Worm (Caenorhabditis elegans) whole organism, L3 larva: ENCODE results near the gene F21D5.5.
A peak's percentile ranks its signal among the peaks of the same experiment; 100 is the strongest.

Source experiments
- R02D3.7 ChIP-seq: fragments of 150-350 bp; optimal IDR thresholded peaks from 2 replicates; lab custom pipeline; 2014; ENCODE audit warnings: missing biosample characterization, missing genetic modification characterization
- ZK546.5 ChIP-seq: sonication (generic microtip); optimal IDR thresholded peaks from 2 replicates; lab custom pipeline; 2017; ENCODE audit warnings: missing biosample characterization, missing genetic modification characterization
- aly-2 ChIP-seq: fragments of 150-350 bp; optimal IDR thresholded peaks from 2 replicates; lab custom pipeline; 2014; ENCODE audit warnings: missing biosample characterization, missing genetic modification characterization
- ama-1 ChIP-seq: fragments of 150-350 bp; optimal IDR thresholded peaks from 2 replicates; lab custom pipeline; 2018
- ceh-16 ChIP-seq: sonication (generic microtip); optimal IDR thresholded peaks from 2 replicates; lab custom pipeline; 2017; ENCODE audit warnings: missing biosample characterization, missing genetic modification characterization
- ceh-28 ChIP-seq: fragments of 150-350 bp; optimal IDR thresholded peaks from 2 replicates; lab custom pipeline; 2014; ENCODE audit warnings: missing biosample characterization, missing genetic modification reagents, missing genetic modification characterization
- ceh-82 ChIP-seq: fragments of 150-350 bp; optimal IDR thresholded peaks from 2 replicates; lab custom pipeline; 2014; ENCODE audit warnings: missing biosample characterization, missing genetic modification characterization
- ceh-9 ChIP-seq: sonication (generic microtip); optimal IDR thresholded peaks from 2 replicates; lab custom pipeline; 2018; ENCODE audit warnings: missing biosample characterization, missing genetic modification characterization
- daf-12 ChIP-seq: fragments of 150-350 bp; optimal IDR thresholded peaks from 2 replicates; lab custom pipeline; 2014; ENCODE audit warnings: missing biosample characterization, missing genetic modification reagents, missing genetic modification characterization
- egl-27 ChIP-seq: sonication (generic microtip); optimal IDR thresholded peaks from 4 replicates; lab custom pipeline; 2017; ENCODE audit warnings: missing biosample characterization, missing genetic modification reagents, missing genetic modification characterization
- egl-5 ChIP-seq: fragments of 150-350 bp; optimal IDR thresholded peaks from 2 replicates; lab custom pipeline; 2017; ENCODE audit warnings: missing biosample characterization, missing genetic modification reagents, missing genetic modification characterization, inconsistent platforms
- elt-1 ChIP-seq: fragments of 150-350 bp; optimal IDR thresholded peaks from 2 replicates; lab custom pipeline; 2014; ENCODE audit warnings: missing biosample characterization, missing genetic modification characterization
- elt-2 ChIP-seq: sonication (generic microtip); optimal IDR thresholded peaks from 2 replicates; lab custom pipeline; 2016; ENCODE audit warnings: missing genetic modification reagents, mild to moderate bottlenecking, missing genetic modification characterization, missing compliant biosample characterization
- elt-3 ChIP-seq, 3 experiments: fragments of 150-350 bp in 1 of 3; sonication (generic microtip) in 2 of 3; optimal IDR thresholded peaks; 2 replicates in 2 of 3; 4 replicates in 1 of 3; lab custom pipeline; 2014 to 2017; ENCODE audit warnings: missing biosample characterization in 3 of 3, missing genetic modification characterization in 3 of 3
- eor-1 ChIP-seq, 2 experiments: fragments of 150-350 bp; optimal IDR thresholded peaks; 2 replicates each; lab custom pipeline; 2014 to 2018; ENCODE audit warnings: missing biosample characterization in 2 of 2, missing genetic modification characterization in 2 of 2
- fkh-10 ChIP-seq: sonication (generic microtip); optimal IDR thresholded peaks from 2 replicates; lab custom pipeline; 2017; ENCODE audit warnings: missing biosample characterization, missing genetic modification reagents, missing genetic modification characterization
- fkh-2 ChIP-seq: fragments of 150-350 bp; optimal IDR thresholded peaks from 2 replicates; lab custom pipeline; 2014; ENCODE audit warnings: missing biosample characterization, missing genetic modification reagents, missing genetic modification characterization
- fos-1 ChIP-seq: fragments of 150-350 bp; optimal IDR thresholded peaks from 2 replicates; lab custom pipeline; 2014; ENCODE audit warnings: missing biosample characterization, missing genetic modification characterization
- hmg-11 ChIP-seq: sonication (generic microtip); optimal IDR thresholded peaks from 2 replicates; lab custom pipeline; 2016; ENCODE audit warnings: missing genetic modification characterization, missing compliant biosample characterization
- jun-1 ChIP-seq: fragments of 150-350 bp; optimal IDR thresholded peaks from 2 replicates; lab custom pipeline; 2014; ENCODE audit warnings: missing biosample characterization, missing genetic modification reagents, missing genetic modification characterization
- lin-15B ChIP-seq: fragments of 150-350 bp; optimal IDR thresholded peaks from 2 replicates; lab custom pipeline; 2014; ENCODE audit warnings: missing biosample characterization, missing genetic modification characterization
- lin-39 ChIP-seq: fragments of 150-350 bp; optimal IDR thresholded peaks from 2 replicates; lab custom pipeline; 2018; ENCODE audit warnings: missing biosample characterization, missing genetic modification reagents, missing genetic modification characterization
- lsy-12 ChIP-seq: sonication (generic microtip); optimal IDR thresholded peaks from 2 replicates; lab custom pipeline; 2016; ENCODE audit warnings: mild to moderate bottlenecking, missing genetic modification characterization, missing compliant biosample characterization
- mdl-1 ChIP-seq: fragments of 150-350 bp; optimal IDR thresholded peaks from 2 replicates; lab custom pipeline; 2014; ENCODE audit warnings: missing biosample characterization, missing genetic modification characterization
- mml-1 ChIP-seq: fragments of 150-350 bp; sonication (generic microtip); optimal IDR thresholded peaks from 3 replicates; lab custom pipeline; 2014; ENCODE audit warnings: missing biosample characterization, missing genetic modification characterization
- nfya-1 ChIP-seq: sonication (generic microtip); optimal IDR thresholded peaks from 2 replicates; lab custom pipeline; 2017; ENCODE audit warnings: missing genetic modification characterization, mild to moderate bottlenecking, missing compliant biosample characterization, antibody characterized with exemption, moderate library complexity; ENCODE audit not compliant: insufficient read depth
- nhr-11 ChIP-seq: fragments of 150-350 bp; optimal IDR thresholded peaks from 2 replicates; lab custom pipeline; 2014; ENCODE audit warnings: missing biosample characterization, missing genetic modification characterization
- nhr-12 ChIP-seq: fragments of 150-350 bp; optimal IDR thresholded peaks from 2 replicates; lab custom pipeline; 2014; ENCODE audit warnings: missing biosample characterization, missing genetic modification characterization
- nhr-23 ChIP-seq: fragments of 150-350 bp; optimal IDR thresholded peaks from 2 replicates; lab custom pipeline; 2014; ENCODE audit warnings: missing biosample characterization, missing genetic modification reagents, missing genetic modification characterization
- nhr-237 ChIP-seq: fragments of 150-350 bp; optimal IDR thresholded peaks from 2 replicates; lab custom pipeline; 2014; ENCODE audit warnings: missing biosample characterization, missing genetic modification characterization
- nhr-25 ChIP-seq: sonication (generic microtip); optimal IDR thresholded peaks from 2 replicates; lab custom pipeline; 2017; ENCODE audit warnings: missing biosample characterization, missing genetic modification characterization
- nhr-28 ChIP-seq: fragments of 150-350 bp; optimal IDR thresholded peaks from 2 replicates; lab custom pipeline; 2014; ENCODE audit warnings: missing biosample characterization, missing genetic modification characterization
- nhr-43 ChIP-seq: sonication (generic microtip); optimal IDR thresholded peaks from 2 replicates; lab custom pipeline; 2016; ENCODE audit warnings: mild to moderate bottlenecking, missing genetic modification characterization, missing compliant biosample characterization; ENCODE audit not compliant: poor library complexity, severe bottlenecking
- nhr-67 ChIP-seq: fragments of 150-350 bp; optimal IDR thresholded peaks from 2 replicates; lab custom pipeline; 2014; ENCODE audit warnings: missing biosample characterization, missing genetic modification characterization
- nhr-76 ChIP-seq: fragments of 150-350 bp; sonication (generic microtip); optimal IDR thresholded peaks from 5 replicates; lab custom pipeline; 2014; ENCODE audit warnings: missing biosample characterization, missing genetic modification characterization
- nhr-77 ChIP-seq: fragments of 150-350 bp; optimal IDR thresholded peaks from 2 replicates; lab custom pipeline; 2014; ENCODE audit warnings: missing biosample characterization, missing genetic modification characterization
- pha-4 ChIP-seq: fragments of 150-350 bp; optimal IDR thresholded peaks from 2 replicates; lab custom pipeline; 2014; ENCODE audit warnings: missing biosample characterization, missing genetic modification reagents, missing genetic modification characterization
- pqm-1 ChIP-seq: fragments of 150-350 bp; optimal IDR thresholded peaks from 2 replicates; lab custom pipeline; 2017; ENCODE audit warnings: missing biosample characterization, missing genetic modification characterization, inconsistent platforms
- sea-2 ChIP-seq: fragments of 150-350 bp; sonication (generic microtip); optimal IDR thresholded peaks from 4 replicates; lab custom pipeline; 2014; ENCODE audit warnings: missing biosample characterization, missing genetic modification reagents, missing genetic modification characterization
- skn-1 ChIP-seq: fragments of 150-350 bp; optimal IDR thresholded peaks from 2 replicates; lab custom pipeline; 2014; ENCODE audit warnings: missing biosample characterization, missing genetic modification characterization
- snpc-4 ChIP-seq: fragments of 150-350 bp; optimal IDR thresholded peaks from 2 replicates; lab custom pipeline; 2014; ENCODE audit warnings: missing biosample characterization, missing genetic modification characterization
- tbx-2 ChIP-seq: sonication (generic microtip); optimal IDR thresholded peaks from 2 replicates; lab custom pipeline; 2016; ENCODE audit warnings: mild to moderate bottlenecking, missing genetic modification characterization, missing compliant biosample characterization
- unc-39 ChIP-seq: sonication (generic microtip); optimal IDR thresholded peaks from 4 replicates; lab custom pipeline; 2017; ENCODE audit warnings: missing biosample characterization, missing genetic modification characterization
- unc-62 ChIP-seq: fragments of 150-350 bp; sonication (generic microtip); optimal IDR thresholded peaks from 4 replicates; lab custom pipeline; 2014; ENCODE audit warnings: missing biosample characterization, missing genetic modification reagents, missing genetic modification characterization
- zag-1 ChIP-seq: fragments of 150-350 bp; optimal IDR thresholded peaks from 2 replicates; lab custom pipeline; 2014; ENCODE audit warnings: missing biosample characterization, missing genetic modification characterization
- ztf-11 ChIP-seq: fragments of 150-350 bp; optimal IDR thresholded peaks from 2 replicates; lab custom pipeline; 2014; ENCODE audit warnings: missing biosample characterization, missing genetic modification characterization
- ztf-4 ChIP-seq: fragments of 150-350 bp; optimal IDR thresholded peaks from 2 replicates; lab custom pipeline; 2014; ENCODE audit warnings: missing biosample characterization, missing genetic modification characterization

Gene F21D5.5

ce11 chrIV:8743654-8744332 is 4.6 kb upstream of the F21D5.5 start, which contains the start of gene F21D5.7:
Gene F21D5.7 (minus strand): TSS chrIV:8743704.
- TF ChIP-seq ZK546.5 (tag; lab: Kevin White, UChicago) (no peak), ceh-82 (tag; lab: Kevin White, UChicago) (no peak), snpc-4 (tag; lab: Kevin White, UChicago) (peak; percentile 77), nfya-1 (tag; lab: Kevin White, UChicago) (peak; percentile 84), mdl-1 (tag; lab: Kevin White, UChicago) (no peak), lsy-12 (peak; percentile 56), lin-39 (peak; percentile 34), R02D3.7 (tag; lab: Kevin White, UChicago) (peak; percentile 23), nhr-28 (tag; lab: Kevin White, UChicago) (no peak), ztf-11 (no peak), unc-39 (tag; lab: Kevin White, UChicago) (no peak), zag-1 (tag; lab: Kevin White, UChicago) (no peak), ceh-28 (tag; lab: Kevin White, UChicago) (peak; percentile 2), nhr-25 (tag; lab: Kevin White, UChicago) (peak; percentile 37), egl-27 (tag; lab: Kevin White, UChicago) (peak; percentile 9), mml-1 (tag; lab: Kevin White, UChicago) (no peak), nhr-77 (tag; lab: Kevin White, UChicago) (no peak), egl-5 (tag; lab: Kevin White, UChicago) (peak; percentile 49), ceh-16 (no peak), nhr-12 (tag; lab: Kevin White, UChicago) (no peak), elt-1 (no peak), elt-2 (peak; percentile 73), ceh-9 (tag; lab: Kevin White, UChicago) (no peak), nhr-43 (peak; percentile 45), unc-62 (no peak), ztf-4 (tag; lab: Kevin White, UChicago) (no peak), nhr-76 (tag; lab: Kevin White, UChicago) (no peak), nhr-23 (no peak), tbx-2 (tag; lab: Kevin White, UChicago) (no peak), skn-1 (peak; percentile 10), fkh-2 (tag; lab: Kevin White, UChicago) (no peak), daf-12 (tag; lab: Kevin White, UChicago) (no peak), lin-15B (tag; lab: Kevin White, UChicago) (peak; percentile 74), eor-1 (tag; optimal IDR thresholded peaks at IDR 0.05; lab: Kevin White, UChicago) (no peak), nhr-11 (tag; lab: Kevin White, UChicago) (no peak), nhr-237 (tag; lab: Kevin White, UChicago) (no peak), nhr-67 (no peak), elt-3 (tag; optimal IDR thresholded peaks at IDR 0.05; lab: Kevin White, UChicago) (no peak), aly-2 (tag; lab: Kevin White, UChicago) (no peak), pha-4 (tag; lab: Kevin White, UChicago) (peak; percentile 90), sea-2 (GFP tag; lab: Kevin White, UChicago) (no peak), fos-1 (tag; lab: Kevin White, UChicago) (no peak), jun-1 (peak; percentile 32), ama-1 (lab: Kevin White, UChicago) (no peak), hmg-11 (tag; lab: Kevin White, UChicago) (peak; percentile 73), pqm-1 (tag; lab: Kevin White, UChicago) (peak; percentile 59), fkh-10 (GFP tag; lab: Kevin White, UChicago) (no peak)
